Worm (Caenorhabditis elegans): ENCODE data around the gene madf-11.

Gene madf-11

ce11 chrIII:5568265-5568664, 35.0 kb downstream of the madf-11 start:
- no peak for TF ChIP-seq elt-1 (tag; optimal IDR thresholded peaks at IDR 0.05)
- no peak for TF ChIP-seq nhr-43 (tag; optimal IDR thresholded peaks at IDR 0.05; ENCODE audit: poor library complexity, severe bottlenecking)
- no peak for TF ChIP-seq egl-5 (tag; optimal IDR thresholded peaks at IDR 0.05)
- no peak for TF ChIP-seq pqm-1 (tag; optimal IDR thresholded peaks at IDR 0.05)
- no peak for TF ChIP-seq daf-12 (tag; optimal IDR thresholded peaks at IDR 0.05)
- no peak for TF ChIP-seq hmg-11 (tag; optimal IDR thresholded peaks at IDR 0.05)
- TF ChIP-seq sea-2 (GFP tag; optimal IDR thresholded peaks at IDR 0.05), result no peak

DNA sequence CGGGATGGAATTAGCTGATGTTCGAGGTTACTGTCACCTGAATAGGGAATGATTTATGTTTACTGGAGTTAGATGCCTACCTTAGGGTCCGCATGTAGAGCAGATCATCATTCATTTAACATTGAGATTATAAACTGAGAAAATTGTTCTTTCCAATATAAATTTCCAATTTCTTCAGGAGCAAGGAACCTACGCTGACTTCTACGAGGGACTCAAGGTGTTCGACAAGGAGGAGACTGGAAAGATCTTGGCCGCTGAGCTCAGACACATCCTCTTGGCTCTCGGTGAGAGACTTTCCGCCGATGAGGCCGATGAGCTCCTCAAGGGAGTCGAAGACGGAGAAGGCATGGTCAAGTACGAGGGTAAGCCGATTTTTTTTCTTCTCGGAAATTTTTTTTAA, 36.8 kb downstream of the madf-11 start:
- TF ChIP-seq pha-4 (tag; optimal IDR thresholded peaks at IDR 0.05) (no peak), skn-1 (tag; optimal IDR thresholded peaks at IDR 0.05) (no peak), nhr-28 (tag; optimal IDR thresholded peaks at IDR 0.05) (no peak), nhr-11 (tag; optimal IDR thresholded peaks at IDR 0.05) (no peak), fos-1 (tag; optimal IDR thresholded peaks at IDR 0.05) (no peak), nhr-77 (tag; optimal IDR thresholded peaks at IDR 0.05) (no peak), snpc-4 (tag; optimal IDR thresholded peaks at IDR 0.05) (no peak)

DNA sequence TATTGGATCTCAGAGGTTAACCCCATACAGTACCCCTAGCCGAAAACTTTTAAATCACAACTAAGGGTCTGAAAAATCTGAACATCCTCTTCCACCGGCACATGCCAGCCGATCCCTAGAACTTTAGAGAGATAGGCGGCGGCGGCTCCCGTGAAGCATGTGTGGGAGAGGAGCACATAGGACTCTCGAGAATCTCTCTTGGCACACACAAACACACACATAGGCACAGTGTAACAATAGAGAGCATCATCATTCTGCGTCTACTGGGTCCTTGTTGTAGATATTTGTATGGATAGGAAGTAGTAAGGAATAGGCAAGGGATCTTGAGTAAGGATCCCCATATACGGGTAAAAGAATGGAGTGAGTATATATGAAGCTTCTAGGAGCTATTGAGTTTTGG, 37.6 kb downstream of the madf-11 start:
- TF ChIP-seq nhr-67 (tag; optimal IDR thresholded peaks at IDR 0.05) (no peak), ztf-11 (tag; optimal IDR thresholded peaks at IDR 0.05) (no peak), elt-1 (tag; optimal IDR thresholded peaks at IDR 0.05) (no peak), sea-2 (GFP tag; optimal IDR thresholded peaks at IDR 0.05) (no peak), fkh-10 (GFP tag; optimal IDR thresholded peaks at IDR 0.05) (no peak), ceh-16 (tag; optimal IDR thresholded peaks at IDR 0.05) (no peak), nhr-23 (tag; optimal IDR thresholded peaks at IDR 0.05) (no peak)

DNA sequence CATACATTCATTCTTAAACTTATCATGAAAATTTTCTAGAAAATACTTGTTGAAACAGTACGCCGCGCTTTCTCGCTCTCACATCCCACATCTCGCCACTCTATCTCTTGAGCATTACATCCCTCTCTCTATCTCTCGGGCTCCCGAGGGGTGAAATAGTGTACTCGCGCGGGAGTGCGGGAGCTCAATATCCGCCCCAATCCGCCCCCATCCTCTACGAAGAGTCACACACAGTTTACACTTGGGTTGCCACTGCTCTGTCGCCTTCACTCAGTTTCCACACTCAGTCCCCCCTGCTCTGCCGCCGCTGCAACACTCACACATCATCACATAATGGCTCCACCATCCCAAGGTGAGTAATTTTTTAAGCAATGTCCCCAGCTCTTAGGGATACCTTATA, 38.5 kb downstream of the madf-11 start, which contains the start of gene mlc-3:
TSS of gene mlc-3 (plus strand) at position 227 of the 400 bp plus-strand sequence.
- TF ChIP-seq ztf-4 (tag; optimal IDR thresholded peaks at IDR 0.05) (no peak), unc-62 (GFP tag; optimal IDR thresholded peaks at IDR 0.05) (no peak), nhr-67 (tag; optimal IDR thresholded peaks at IDR 0.05) (no peak), eor-1 (tag; optimal IDR thresholded peaks at IDR 0.05) (no peak), nhr-11 (tag; optimal IDR thresholded peaks at IDR 0.05) (no peak), nhr-12 (tag; optimal IDR thresholded peaks at IDR 0.05) (no peak), ceh-9 (tag; optimal IDR thresholded peaks at IDR 0.05) (no peak), ZK546.5 (tag; optimal IDR thresholded peaks at IDR 0.05) (no peak), nhr-237 (tag; optimal IDR thresholded peaks at IDR 0.05) (no peak), ceh-16 (tag; optimal IDR thresholded peaks at IDR 0.05) (no peak), lsy-12 (tag; optimal IDR thresholded peaks at IDR 0.05) (no peak), elt-2 (tag; optimal IDR thresholded peaks at IDR 0.05) (no peak), fkh-2 (tag; optimal IDR thresholded peaks at IDR 0.05) (no peak), pha-4 (tag; optimal IDR thresholded peaks at IDR 0.05) (no peak), mml-1 (tag; optimal IDR thresholded peaks at IDR 0.05) (no peak), ceh-28 (tag; optimal IDR thresholded peaks at IDR 0.05) (no peak)

DNA sequence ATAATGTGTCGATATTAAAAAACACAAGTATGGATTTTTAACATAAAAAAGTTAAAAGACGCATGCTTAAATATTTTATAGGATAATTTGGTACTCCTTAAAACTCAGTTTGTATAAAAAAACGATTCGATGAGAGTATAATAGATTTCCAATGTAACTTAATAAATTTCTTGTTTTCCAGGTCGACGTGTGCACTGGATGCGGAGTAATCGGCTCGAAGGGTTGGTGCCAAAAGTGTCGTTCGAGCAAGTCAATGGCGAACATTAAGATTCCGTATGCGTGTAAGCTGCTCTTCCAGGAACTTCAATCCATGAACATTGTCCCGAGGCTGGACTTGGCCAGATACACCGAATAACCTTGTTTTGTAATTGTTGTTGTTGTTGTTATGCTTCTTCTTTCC, 39.0 kb downstream of the madf-11 start:
- TF ChIP-seq ceh-16 (tag; optimal IDR thresholded peaks at IDR 0.05) (no peak), nhr-12 (tag; optimal IDR thresholded peaks at IDR 0.05) (no peak), lsy-12 (tag; optimal IDR thresholded peaks at IDR 0.05) (no peak), ama-1 (optimal IDR thresholded peaks at IDR 0.05) (no peak), elt-1 (tag; optimal IDR thresholded peaks at IDR 0.05) (no peak), ztf-11 (tag; optimal IDR thresholded peaks at IDR 0.05) (no peak), ceh-82 (tag; optimal IDR thresholded peaks at IDR 0.05) (no peak), nhr-43 (tag; optimal IDR thresholded peaks at IDR 0.05; ENCODE audit: poor library complexity, severe bottlenecking) (no peak), fos-1 (tag; optimal IDR thresholded peaks at IDR 0.05) (no peak), lin-15B (tag; optimal IDR thresholded peaks at IDR 0.05) (no peak), pha-4 (tag; optimal IDR thresholded peaks at IDR 0.05) (no peak), nhr-28 (tag; optimal IDR thresholded peaks at IDR 0.05) (no peak), egl-5 (tag; optimal IDR thresholded peaks at IDR 0.05) (no peak), fkh-10 (GFP tag; optimal IDR thresholded peaks at IDR 0.05) (no peak), R02D3.7 (tag; optimal IDR thresholded peaks at IDR 0.05) (no peak), sea-2 (GFP tag; optimal IDR thresholded peaks at IDR 0.05) (no peak), elt-2 (tag; optimal IDR thresholded peaks at IDR 0.05) (no peak), egl-27 (tag; optimal IDR thresholded peaks at IDR 0.05) (no peak)
